Worm (Caenorhabditis elegans) whole organism, L3 larva: ENCODE data around the gene srh-183.

Experiments
- nhr-11 ChIP-seq: fragments of 150-350 bp; optimal IDR thresholded peaks from 2 replicates; lab custom pipeline; 2014; ENCODE audit warnings: missing biosample characterization, missing genetic modification characterization
- nhr-12 ChIP-seq: fragments of 150-350 bp; optimal IDR thresholded peaks from 2 replicates; lab custom pipeline; 2014; ENCODE audit warnings: missing biosample characterization, missing genetic modification characterization
- nhr-237 ChIP-seq: fragments of 150-350 bp; optimal IDR thresholded peaks from 2 replicates; lab custom pipeline; 2014; ENCODE audit warnings: missing biosample characterization, missing genetic modification characterization
- nhr-25 ChIP-seq: sonication (generic microtip); optimal IDR thresholded peaks from 2 replicates; lab custom pipeline; 2017; ENCODE audit warnings: missing biosample characterization, missing genetic modification characterization
- skn-1 ChIP-seq: fragments of 150-350 bp; optimal IDR thresholded peaks from 2 replicates; lab custom pipeline; 2014; ENCODE audit warnings: missing biosample characterization, missing genetic modification characterization
- snpc-4 ChIP-seq: fragments of 150-350 bp; optimal IDR thresholded peaks from 2 replicates; lab custom pipeline; 2014; ENCODE audit warnings: missing biosample characterization, missing genetic modification characterization
- unc-39 ChIP-seq: sonication (generic microtip); optimal IDR thresholded peaks from 4 replicates; lab custom pipeline; 2017; ENCODE audit warnings: missing biosample characterization, missing genetic modification characterization

DNA sequence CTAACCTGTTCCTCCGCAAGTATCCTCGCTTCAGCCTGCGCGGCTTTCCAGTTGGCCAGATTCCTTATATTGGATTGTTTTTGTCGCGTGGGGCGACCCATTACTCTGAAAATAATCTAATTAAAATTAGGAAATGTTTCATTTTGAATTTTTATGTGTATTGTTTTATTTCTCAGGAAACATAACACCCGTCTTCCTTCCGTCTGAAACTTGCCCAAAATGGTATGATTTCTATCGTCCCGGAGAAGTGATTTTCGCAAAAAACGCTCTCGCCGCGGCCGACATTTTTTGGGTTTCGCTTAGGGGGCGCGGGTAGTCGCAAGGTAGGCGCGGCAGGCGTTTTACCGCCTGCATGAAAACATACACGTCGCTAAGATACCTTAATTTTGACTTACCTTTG is 8.1 kb upstream of the srh-183 start, which contains the start of gene clec-260:
- no peak for TF ChIP-seq nhr-11 (tag; lab: Kevin White, UChicago)
- TF ChIP-seq skn-1 (tag; lab: Kevin White, UChicago) = no peak
- TF ChIP-seq nhr-237 (tag; lab: Kevin White, UChicago) = no peak
- TF ChIP-seq snpc-4 = no peak
- no peak for TF ChIP-seq nhr-25 (tag; lab: Kevin White, UChicago)
- no peak for TF ChIP-seq nhr-12 (tag; lab: Kevin White, UChicago)
- no peak for TF ChIP-seq unc-39 (tag; lab: Kevin White, UChicago)
